Worm (Caenorhabditis elegans) whole organism, L4 larva: ENCODE results near the gene mrt-2.
"Not testable (repeated sequence)": the region's sequence is repeated elsewhere in the genome, so short reads cannot be mapped to it uniquely, and the experiment has no call there.

Experiments
- lin-39 ChIP-seq: fragments of 150-350 bp; optimal IDR thresholded peaks from 2 replicates; lab custom pipeline; 2014; ENCODE audit warnings: missing biosample characterization, missing genetic modification reagents, missing genetic modification characterization
- mes-2 ChIP-seq: sonication (generic microtip); optimal IDR thresholded peaks from 2 replicates; lab custom pipeline; 2016; ENCODE audit warnings: missing genotype, mild to moderate bottlenecking, missing genetic modification characterization, missing compliant biosample characterization; ENCODE audit not compliant: poor library complexity, severe bottlenecking
- mxl-2 ChIP-seq: fragments of 200-800 bp; sonication (Bioruptor generic); conservative IDR thresholded peaks from 2 replicates; pipeline ENCODE4 v1.3.6; 2022; ENCODE audit warnings: missing genetic modification reagents, missing genetic modification characterization, missing compliant biosample characterization
- skn-1 ChIP-seq: fragments of 150-350 bp; optimal IDR thresholded peaks from 2 replicates; lab custom pipeline; 2014; ENCODE audit warnings: missing biosample characterization, missing genetic modification characterization

DNA sequence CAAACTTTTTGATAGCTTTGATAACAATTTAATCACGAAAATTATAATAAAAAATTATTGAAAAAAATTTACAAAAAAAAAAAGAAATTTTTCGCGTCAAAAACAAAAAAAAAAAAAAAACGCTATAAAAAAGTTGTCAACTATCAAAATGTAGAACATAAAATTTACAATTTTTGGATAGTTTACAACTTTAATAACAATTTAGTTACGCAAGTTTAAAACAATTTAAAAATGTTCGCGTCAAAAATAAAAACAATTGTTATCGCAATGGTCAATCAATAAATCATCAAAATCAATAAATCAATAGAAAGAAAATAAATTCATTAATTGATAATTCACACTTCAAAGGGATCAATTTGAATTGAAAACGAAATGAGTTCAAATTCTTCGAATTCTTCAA, 40.8 kb downstream of the mrt-2 start, which contains the start of gene C24H11.1:
- not testable (repeated sequence) for TF ChIP-seq mes-2 (tag; lab: Kevin White, UChicago); lin-39 (tag; lab: Kevin White, UChicago); mxl-2 (GFP tag; lab: Robert Waterston, UW); skn-1 (tag; lab: Kevin White, UChicago)
